Worm (Caenorhabditis elegans): ENCODE results near the gene swsn-3.

The swsn-3 gene

ce11 chrIII:2785840-2786239, 17.4 kb upstream of the swsn-3 start, which contains the start of gene Y71H2AM.20 (continued):
- TF ChIP-seq Y105C5A.15 (GFP tag; IDR thresholded peaks at IDR 0.05) (no peak), spr-1 (tag; optimal IDR thresholded peaks at IDR 0.05) (peak; percentile 91), dmd-6 (GFP tag; IDR thresholded peaks at IDR 0.05) (peak; percentile 91), vab-7 (GFP tag; IDR thresholded peaks at IDR 0.05) (peak; percentile 88), sdz-12 (GFP tag; optimal IDR thresholded peaks at IDR 0.05) (no peak), ceh-28 (tag; optimal IDR thresholded peaks at IDR 0.05) (peak; percentile 66)

- no peak for TF ChIP-seq rbr-2 (tag; optimal IDR thresholded peaks at IDR 0.05)
- TF ChIP-seq aha-1 (tag), result peak; percentile 43
- TF ChIP-seq Y48G9A.11 (GFP tag; IDR thresholded peaks at IDR 0.05), result 0 out of 2 replicates have a peak, but pooled peaks have one; percentile 19
Measured at ce11 chrIII:2781833-2782232, 13.4 kb upstream of the swsn-3 start.

ce11 chrIII:2780793-2781192, 12.3 kb upstream of the swsn-3 start, which contains the start of gene Y71H2AM.6:
Gene Y71H2AM.6, plus strand, starts transcription at chrIII:2781056.
- TF ChIP-seq F26F4.8 (GFP tag; conservative IDR thresholded peaks at IDR 0.05), result no peak
- TF ChIP-seq pha-4 (GFP tag; IDR thresholded peaks at IDR 0.05), result no peak
- peak; percentile 79 for TF ChIP-seq pha-4 (tag; optimal IDR thresholded peaks at IDR 0.05)
- TF ChIP-seq ztf-11 (tag; optimal IDR thresholded peaks at IDR 0.05), result no peak
- no peak for TF ChIP-seq daf-16 (GFP tag; optimal IDR thresholded peaks at IDR 0.05)
- TF ChIP-seq daf-16 (tag; optimal IDR thresholded peaks at IDR 0.05), result peak; percentile 13
- peak; percentile 28 for TF ChIP-seq mep-1 (tag; optimal IDR thresholded peaks at IDR 0.05)
- peak; percentile 90 to 99 for TF ChIP-seq lsy-2 (tag; optimal IDR thresholded peaks at IDR 0.05)
- TF ChIP-seq rbr-2 (tag; optimal IDR thresholded peaks at IDR 0.05), result peak; percentile 21
- TF ChIP-seq lin-38 (GFP tag; IDR thresholded peaks at IDR 0.05), result peak; percentile 73
- TF ChIP-seq nhr-25 (tag; optimal IDR thresholded peaks at IDR 0.05; ENCODE audit: borderline replicate concordance, insufficient read depth), result no peak
- peak; percentile 18 for TF ChIP-seq fkh-10 (GFP tag; optimal IDR thresholded peaks at IDR 0.05)
- TF ChIP-seq hlh-11 (tag; optimal IDR thresholded peaks at IDR 0.05), result peak; percentile 3
- TF ChIP-seq unc-130 (GFP tag; optimal IDR thresholded peaks at IDR 0.05), result no peak
- peak; percentile 76 for TF ChIP-seq dpl-1 (GFP tag; optimal IDR thresholded peaks at IDR 0.05)
- peak; percentile 66 for TF ChIP-seq mes-2 (tag; optimal IDR thresholded peaks at IDR 0.05; ENCODE audit: poor library complexity, severe bottlenecking)
- no peak for TF ChIP-seq nhr-11 (tag; optimal IDR thresholded peaks at IDR 0.05)
- 0 out of 2 replicates have a peak, but pooled peaks have one; percentile 27 for TF ChIP-seq hmg-1.1 (GFP tag; IDR thresholded peaks at IDR 0.05)
- TF ChIP-seq egl-27 (tag; optimal IDR thresholded peaks at IDR 0.05), result no peak

- TF ChIP-seq mdl-1 (tag; optimal IDR thresholded peaks at IDR 0.05), result peak; percentile 5 to 8
- no peak for TF ChIP-seq jun-1 (tag; optimal IDR thresholded peaks at IDR 0.05)
- no peak for TF ChIP-seq pha-4 (GFP tag; IDR thresholded peaks at IDR 0.05)
- TF ChIP-seq pha-4 (tag; optimal IDR thresholded peaks at IDR 0.05), result no peak
- TF ChIP-seq hlh-30 (tag; optimal IDR thresholded peaks at IDR 0.05; ENCODE audit: insufficient read depth), result peak; percentile 38
Measured at ce11 chrIII:2780283-2780682, 11.8 kb upstream of the swsn-3 start.

ce11 chrIII:2778655-2779054, 10.2 kb upstream of the swsn-3 start, which contains the start of gene laf-1:
Gene laf-1, minus strand, starts transcription at chrIII:2779053.
- peak; percentile 87 for TF ChIP-seq set-16 (GFP tag; IDR thresholded peaks at IDR 0.05)
- TF ChIP-seq unc-62 (GFP tag; optimal IDR thresholded peaks at IDR 0.05 in 1 of 2), result peak in 1 of 2 experiments; percentile 50
- TF ChIP-seq unc-62 (tag; optimal IDR thresholded peaks at IDR 0.05), result no peak
- no peak for TF ChIP-seq lin-39 (tag; optimal IDR thresholded peaks at IDR 0.05)
